Fruit fly (Drosophila melanogaster) whole organism, embryonic: Measurements from ENCODE around the gene Cpr30B.

Experiments used
- B-H2 ChIP-seq: fragments of 200-800 bp; sonication (Bioruptor generic); optimal IDR thresholded peaks from 2 replicates; lab custom pipeline; 2018; ENCODE audit warnings: missing biosample characterization, mild to moderate bottlenecking, missing genetic modification characterization
- CG10979 ChIP-seq: fragments of 200-800 bp; sonication (Bioruptor generic); optimal IDR thresholded peaks from 2 replicates; lab custom pipeline; 2018; ENCODE audit warnings: missing biosample characterization, mild to moderate bottlenecking, missing genetic modification characterization, moderate library complexity
- CG11398 ChIP-seq: fragments of 200-800 bp; sonication (Bioruptor generic); optimal IDR thresholded peaks from 2 replicates; lab custom pipeline; 2016; ENCODE audit warnings: missing biosample characterization, missing genetic modification characterization
- CG12299 ChIP-seq: fragments of 200-800 bp; sonication (Bioruptor generic); optimal IDR thresholded peaks from 2 replicates; lab custom pipeline; 2018; ENCODE audit warnings: missing biosample characterization, mild to moderate bottlenecking, missing genetic modification characterization
- CG1233 ChIP-seq: fragments of 200-800 bp; sonication (Bioruptor generic); optimal IDR thresholded peaks from 4 replicates; lab custom pipeline; 2018; ENCODE audit warnings: missing biosample characterization, mild to moderate bottlenecking, missing genetic modification characterization
- CG13424 ChIP-seq: fragments of 200-800 bp; sonication (Bioruptor generic); optimal IDR thresholded peaks from 2 replicates; lab custom pipeline; 2019; ENCODE audit warnings: missing biosample characterization, mild to moderate bottlenecking, missing genetic modification characterization, moderate library complexity
- CG14710 ChIP-seq: fragments of 200-800 bp; sonication (Bioruptor generic); optimal IDR thresholded peaks from 3 replicates; lab custom pipeline; 2019; ENCODE audit warnings: missing biosample characterization, mild to moderate bottlenecking, missing genetic modification characterization, moderate library complexity
- CG17328 ChIP-seq: fragments of 200-800 bp; sonication (Bioruptor generic); IDR thresholded peaks from 2 replicates; pipeline ENCODE4 v1.3.6; 2022; ENCODE audit warnings: missing biosample characterization, missing genetic modification characterization
- CG2116 ChIP-seq: fragments of 200-800 bp; sonication (Bioruptor generic); optimal IDR thresholded peaks from 3 replicates; lab custom pipeline; 2018; ENCODE audit warnings: missing biosample characterization, mild to moderate bottlenecking, missing genetic modification characterization
- CG2678 ChIP-seq: fragments of 200-800 bp; sonication (Bioruptor generic); optimal IDR thresholded peaks from 3 replicates; lab custom pipeline; 2019; ENCODE audit warnings: missing biosample characterization, mild to moderate bottlenecking, missing genetic modification characterization, moderate library complexity
- CG2889 ChIP-seq: fragments of 200-800 bp; sonication (Bioruptor generic); IDR thresholded peaks from 3 replicates; pipeline ENCODE4 v1.3.6; 2022; ENCODE audit warnings: missing biosample characterization, missing genetic modification characterization
- CG31441 ChIP-seq: fragments of 200-800 bp; sonication (Bioruptor generic); IDR thresholded peaks from 2 replicates; pipeline ENCODE4 v1.3.6; 2022; ENCODE audit warnings: missing biosample characterization, missing genetic modification characterization
- CG32772 ChIP-seq: fragments of 200-800 bp; sonication (Bioruptor generic); IDR thresholded peaks from 2 replicates; pipeline ENCODE4 v1.3.6; 2022; ENCODE audit warnings: missing biosample characterization, missing genetic modification characterization
- CG3726 ChIP-seq: fragments of 200-800 bp; sonication (Bioruptor generic); IDR thresholded peaks from 3 replicates; pipeline ENCODE4, ENCODE4 v1.3.6; 2022; ENCODE audit warnings: missing biosample characterization, missing genetic modification characterization
- CG4617 ChIP-seq: fragments of 200-800 bp; sonication (Bioruptor generic); optimal IDR thresholded peaks from 3 replicates; lab custom pipeline; 2016; ENCODE audit warnings: missing biosample characterization, missing genetic modification characterization, borderline replicate concordance
- CG4730 ChIP-seq: fragments of 200-800 bp; sonication (Bioruptor generic); IDR thresholded peaks from 2 replicates; pipeline ENCODE4 v1.3.6; 2022; ENCODE audit warnings: missing biosample characterization, missing genetic modification characterization
- CG4854 ChIP-seq: fragments of 200-800 bp; sonication (Bioruptor generic); optimal IDR thresholded peaks from 2 replicates; lab custom pipeline; 2016; ENCODE audit warnings: missing biosample characterization, missing genetic modification characterization, inconsistent platforms
- CG5180 ChIP-seq: fragments of 200-800 bp; sonication (Bioruptor generic); optimal IDR thresholded peaks from 3 replicates; lab custom pipeline; 2017; ENCODE audit warnings: missing biosample characterization, missing genetic modification characterization, mild to moderate bottlenecking, moderate library complexity, missing genetic modification reagents
- CG6689 ChIP-seq: fragments of 200-800 bp; sonication (Bioruptor generic); IDR thresholded peaks from 2 replicates; pipeline ENCODE4 v1.3.6; 2022; ENCODE audit warnings: missing biosample characterization, missing genetic modification characterization
- CG8944 ChIP-seq: fragments of 200-800 bp; sonication (Bioruptor generic); optimal IDR thresholded peaks from 3 replicates; lab custom pipeline; 2016; ENCODE audit warnings: missing biosample characterization, missing genetic modification characterization
- Dad ChIP-seq: fragments of 200-800 bp; sonication (Bioruptor generic); optimal IDR thresholded peaks from 3 replicates; lab custom pipeline; 2016; ENCODE audit warnings: missing biosample characterization, missing genetic modification characterization
- Fer2 ChIP-seq: fragments of 200-800 bp; sonication (Bioruptor generic); optimal IDR thresholded peaks from 2 replicates; lab custom pipeline; 2018; ENCODE audit warnings: missing biosample characterization, mild to moderate bottlenecking, missing genetic modification characterization, moderate library complexity
- HLH3B ChIP-seq: fragments of 200-800 bp; sonication (Bioruptor generic); IDR thresholded peaks from 2 replicates; pipeline ENCODE4 v1.3.6; 2022; ENCODE audit warnings: missing biosample characterization, missing genetic modification characterization
- Hmx ChIP-seq: fragments of 200-800 bp; sonication (Bioruptor generic); optimal IDR thresholded peaks from 2 replicates; lab custom pipeline; 2016; ENCODE audit warnings: missing biosample characterization, missing genetic modification characterization
- NC2β ChIP-seq: fragments of 200-800 bp; sonication (Bioruptor generic); optimal IDR thresholded peaks from 2 replicates; lab custom pipeline; 2016; ENCODE audit warnings: missing biosample characterization, missing genetic modification characterization
- Oli ChIP-seq: fragments of 200-800 bp; sonication (Bioruptor generic); optimal IDR thresholded peaks from 2 replicates; lab custom pipeline; 2018; ENCODE audit warnings: missing biosample characterization, mild to moderate bottlenecking, missing genetic modification characterization, moderate library complexity
- Pdp1 ChIP-seq, 2 experiments: fragments of 200-800 bp; sonication (Bioruptor generic); optimal IDR thresholded peaks; 3 replicates each; lab custom pipeline; 2016; ENCODE audit warnings: missing biosample characterization in 2 of 2, missing genetic modification characterization in 2 of 2, mild to moderate bottlenecking in 1 of 2, moderate library complexity in 1 of 2
- Ssrp ChIP-seq: fragments of 200-800 bp; sonication (Bioruptor generic); optimal IDR thresholded peaks from 2 replicates; lab custom pipeline; 2018; ENCODE audit warnings: missing biosample characterization, mild to moderate bottlenecking, missing genetic modification characterization, moderate library complexity
- Taf1 ChIP-seq: fragments of 200-800 bp; sonication (Bioruptor generic); IDR thresholded peaks from 2 replicates; pipeline ENCODE4 v1.3.6; 2022; ENCODE audit warnings: missing biosample characterization, missing genetic modification characterization
- aop ChIP-seq: fragments of 200-800 bp; sonication (Bioruptor generic); IDR thresholded peaks from 2 replicates; pipeline ENCODE4 v1.3.6; 2022; ENCODE audit warnings: missing biosample characterization, missing genetic modification characterization
- ato ChIP-seq: fragments of 200-800 bp; sonication (Bioruptor generic); IDR thresholded peaks from 2 replicates; pipeline ENCODE4 v1.3.6; 2022; ENCODE audit warnings: missing biosample characterization, missing genetic modification characterization; ENCODE audit not compliant: partially characterized antibody
- cad ChIP-seq: fragments of >200 bp; optimal IDR thresholded peaks from 2 replicates; lab custom pipeline; 2017; ENCODE audit warnings: missing biosample characterization, missing genetic modification characterization
- corto ChIP-seq: fragments of 200-800 bp; sonication (Bioruptor generic); optimal IDR thresholded peaks from 2 replicates; lab custom pipeline; 2016; ENCODE audit warnings: missing biosample characterization, mild to moderate bottlenecking, missing genetic modification characterization, moderate library complexity
- crol ChIP-seq: fragments of 200-800 bp; sonication (Bioruptor generic); IDR thresholded peaks from 2 replicates; pipeline ENCODE4 v1.3.6; 2022; ENCODE audit warnings: missing biosample characterization, missing genetic modification characterization
- en ChIP-seq: fragments of 200-800 bp; sonication (Bioruptor generic); optimal IDR thresholded peaks from 2 replicates; lab custom pipeline; 2016; ENCODE audit warnings: missing biosample characterization, missing genetic modification characterization
- ewg ChIP-seq: fragments of 200-800 bp; sonication (Bioruptor generic); optimal IDR thresholded peaks from 3 replicates; lab custom pipeline; 2017; ENCODE audit warnings: mild to moderate bottlenecking, missing biosample characterization, missing genetic modification reagents, missing genetic modification characterization
- fu2 ChIP-seq: fragments of 200-800 bp; sonication (Bioruptor generic); optimal IDR thresholded peaks from 2 replicates; lab custom pipeline; 2016; ENCODE audit warnings: missing biosample characterization, missing genetic modification characterization
- gce ChIP-seq: fragments of 200-800 bp; sonication (Bioruptor generic); IDR thresholded peaks from 3 replicates; pipeline ENCODE4 v1.3.6; 2022; ENCODE audit warnings: missing biosample characterization, missing genetic modification characterization
- h ChIP-seq: fragments of >200 bp; optimal IDR thresholded peaks from 2 replicates; lab custom pipeline; 2017
- inv ChIP-seq: fragments of 200-800 bp; sonication (Bioruptor generic); IDR thresholded peaks from 2 replicates; pipeline ENCODE4 v1.3.6; 2022; ENCODE audit warnings: missing biosample characterization, missing genetic modification characterization; ENCODE audit not compliant: partially characterized antibody
- jigr1 ChIP-seq: fragments of 200-800 bp; sonication (Bioruptor generic); IDR thresholded peaks from 3 replicates; pipeline ENCODE4 v1.3.6; 2022; ENCODE audit warnings: missing biosample characterization, missing genetic modification characterization
- ken ChIP-seq: fragments of 200-800 bp; sonication (Bioruptor generic); IDR thresholded peaks from 3 replicates; pipeline ENCODE4 v1.3.6; 2022; ENCODE audit warnings: missing biosample characterization, missing genetic modification characterization
- lbe ChIP-seq: fragments of 200-800 bp; sonication (Bioruptor generic); optimal IDR thresholded peaks from 2 replicates; lab custom pipeline; 2016; ENCODE audit warnings: missing biosample characterization, mild to moderate bottlenecking, missing genetic modification characterization
- nmo ChIP-seq: fragments of 200-800 bp; sonication (Bioruptor generic); optimal IDR thresholded peaks from 2 replicates; lab custom pipeline; 2018; ENCODE audit warnings: missing biosample characterization, mild to moderate bottlenecking, missing genetic modification characterization, moderate library complexity
- pita ChIP-seq: fragments of 200-800 bp; sonication (Bioruptor generic); optimal IDR thresholded peaks from 2 replicates; lab custom pipeline; 2017; ENCODE audit warnings: missing biosample characterization, mild to moderate bottlenecking, missing genetic modification characterization
- sens-2 ChIP-seq: fragments of 200-800 bp; sonication (Bioruptor generic); IDR thresholded peaks from 2 replicates; pipeline ENCODE4 v1.3.6; 2022; ENCODE audit warnings: missing biosample characterization, missing genetic modification characterization
- tll ChIP-seq, 2 experiments: fragments of 200-800 bp in 1 of 2; fragments of >200 bp in 1 of 2; sonication (Bioruptor generic) in 1 of 2; optimal IDR thresholded peaks; 2 replicates each; lab custom pipeline; 2017 to 2019; ENCODE audit warnings: missing biosample characterization in 2 of 2, missing genetic modification characterization in 2 of 2, mild to moderate bottlenecking in 1 of 2, moderate library complexity in 1 of 2
- trem ChIP-seq: fragments of 200-800 bp; optimal IDR thresholded peaks from 3 replicates; lab custom pipeline; 2019; ENCODE audit warnings: missing biosample characterization, mild to moderate bottlenecking, missing genetic modification characterization, moderate library complexity
- unpg ChIP-seq: fragments of 200-800 bp; sonication (Bioruptor generic); optimal IDR thresholded peaks from 3 replicates; lab custom pipeline; 2018; ENCODE audit warnings: missing biosample characterization, mild to moderate bottlenecking, missing genetic modification characterization, moderate library complexity
- zfh2 ChIP-seq: fragments of 200-800 bp; sonication (Bioruptor generic); optimal IDR thresholded peaks from 2 replicates; lab custom pipeline; 2016; ENCODE audit warnings: missing biosample characterization, missing genetic modification characterization

The Cpr30B gene

dm6 chr2L:9525719-9526118 is 17.0 kb upstream of the Cpr30B start (continued):
- TF ChIP-seq CG17328 (GFP tag; lab: Robert Waterston, UW) (peak; percentile 75), Pdp1 (GFP tag; optimal IDR thresholded peaks at IDR 0.05; lab: Kevin White, UChicago) (peak; percentile 75 to 87), nmo (GFP tag; lab: Kevin White, UChicago) (peak; percentile 32), corto (no peak), Oli (tag; lab: Kevin White, UChicago) (peak; percentile 30), CG3726 (GFP tag; lab: Robert Waterston, UW) (no peak; the same call in 2 of the 3 replicates), CG6689 (peak; percentile 72), Hmx (no peak), CG32772 (GFP tag; lab: Robert Waterston, UW) (no peak), trem (tag; lab: Kevin White, UChicago) (peak; percentile 63), CG31441 (peak; percentile 84), crol (GFP tag; lab: Robert Waterston, UW) (peak; percentile 85), aop (0 out of 2 replicates have a peak, but pooled peaks have one; percentile 9), CG10979 (tag; lab: Kevin White, UChicago) (peak; percentile 54), zfh2 (GFP tag; lab: Kevin White, UChicago) (peak; percentile 18), sens-2 (GFP tag; lab: Robert Waterston, UW) (no peak; the same call in 1 of the 2 replicates), Dad (GFP tag; lab: Kevin White, UChicago) (peak; percentile 81), B-H2 (GFP tag; lab: Kevin White, UChicago) (peak; percentile 86), CG4854 (peak; percentile 90), lbe (GFP tag; lab: Kevin White, UChicago) (no peak), CG5180 (GFP tag; lab: Kevin White, UChicago) (peak; percentile 83), HLH3B (peak; percentile 78; the same call in 1 of the 2 replicates), pita (GFP tag; lab: Kevin White, UChicago) (no peak), en (GFP tag; lab: Kevin White, UChicago) (peak; percentile 83), CG12299 (tag; lab: Kevin White, UChicago) (peak; percentile 92), CG8944 (GFP tag; lab: Kevin White, UChicago) (peak; percentile 80), CG14710 (peak; percentile 88), fu2 (GFP tag; lab: Kevin White, UChicago) (peak; percentile 53), inv (GFP tag; lab: Robert Waterston, UW) (no peak), Taf1 (GFP tag; lab: Robert Waterston, UW) (0 out of 2 replicates have a peak, but pooled peaks have one; percentile 31), Ssrp (tag; lab: Kevin White, UChicago) (peak; percentile 12), gce (GFP tag; lab: Robert Waterston, UW) (peak; percentile 91), CG1233 (GFP tag; lab: Kevin White, UChicago) (peak; percentile 95), CG2678 (tag; lab: Kevin White, UChicago) (peak; percentile 91), CG2116 (GFP tag; lab: Kevin White, UChicago) (peak; percentile 75), CG13424 (tag; lab: Kevin White, UChicago) (peak; percentile 83), Fer2 (tag; lab: Kevin White, UChicago) (peak; percentile 78), unpg (GFP tag; lab: Kevin White, UChicago) (peak; percentile 85), NC2β (GFP tag; lab: Kevin White, UChicago) (peak; percentile 91), CG4730 (GFP tag; lab: Robert Waterston, UW) (peak; percentile 49; the same call in 1 of the 2 replicates), jigr1 (no peak), CG2889 (0 out of 3 replicates have a peak, but pooled peaks have one; percentile 41), h (lab: Kevin White, UChicago) (no peak), CG11398 (peak; percentile 95), ken (GFP tag; lab: Robert Waterston, UW) (peak; percentile 64; the same call in 2 of the 3 replicates), ato (GFP tag; lab: Robert Waterston, UW) (no peak), tll (GFP tag; optimal IDR thresholded peaks at IDR 0.05; lab: Kevin White, UChicago) (peak in 1 of 2 experiments; percentile 73), cad (GFP tag; lab: Kevin White, UChicago) (no peak), CG4617 (GFP tag; lab: Kevin White, UChicago) (peak; percentile 27), ewg (GFP tag; lab: Kevin White, UChicago) (peak; percentile 71)
